Worm (Caenorhabditis elegans) whole organism, L3 larva: ENCODE measurements around the gene dcaf-1.

ENCODE experiments used
- aly-2 ChIP-seq: fragments of 150-350 bp; optimal IDR thresholded peaks from 2 replicates; lab custom pipeline; 2014; ENCODE audit warnings: missing biosample characterization, missing genetic modification characterization
- ceh-28 ChIP-seq: fragments of 150-350 bp; optimal IDR thresholded peaks from 2 replicates; lab custom pipeline; 2014; ENCODE audit warnings: missing biosample characterization, missing genetic modification reagents, missing genetic modification characterization
- daf-12 ChIP-seq: fragments of 150-350 bp; optimal IDR thresholded peaks from 2 replicates; lab custom pipeline; 2014; ENCODE audit warnings: missing biosample characterization, missing genetic modification reagents, missing genetic modification characterization
- egl-5 ChIP-seq: fragments of 150-350 bp; optimal IDR thresholded peaks from 2 replicates; lab custom pipeline; 2017; ENCODE audit warnings: missing biosample characterization, missing genetic modification reagents, missing genetic modification characterization, inconsistent platforms
- elt-2 ChIP-seq: sonication (generic microtip); optimal IDR thresholded peaks from 2 replicates; lab custom pipeline; 2016; ENCODE audit warnings: missing genetic modification reagents, mild to moderate bottlenecking, missing genetic modification characterization, missing compliant biosample characterization
- elt-3 ChIP-seq, 3 experiments: fragments of 150-350 bp in 1 of 3; sonication (generic microtip) in 2 of 3; optimal IDR thresholded peaks; 2 replicates in 2 of 3; 4 replicates in 1 of 3; lab custom pipeline; 2014 to 2017; ENCODE audit warnings: missing biosample characterization in 3 of 3, missing genetic modification characterization in 3 of 3
- eor-1 ChIP-seq, 2 experiments: fragments of 150-350 bp; optimal IDR thresholded peaks; 2 replicates each; lab custom pipeline; 2014 to 2018; ENCODE audit warnings: missing biosample characterization in 2 of 2, missing genetic modification characterization in 2 of 2
- fkh-2 ChIP-seq: fragments of 150-350 bp; optimal IDR thresholded peaks from 2 replicates; lab custom pipeline; 2014; ENCODE audit warnings: missing biosample characterization, missing genetic modification reagents, missing genetic modification characterization
- hmg-11 ChIP-seq: sonication (generic microtip); optimal IDR thresholded peaks from 2 replicates; lab custom pipeline; 2016; ENCODE audit warnings: missing genetic modification characterization, missing compliant biosample characterization
- lin-39 ChIP-seq: fragments of 150-350 bp; optimal IDR thresholded peaks from 2 replicates; lab custom pipeline; 2018; ENCODE audit warnings: missing biosample characterization, missing genetic modification reagents, missing genetic modification characterization
- lsy-12 ChIP-seq: sonication (generic microtip); optimal IDR thresholded peaks from 2 replicates; lab custom pipeline; 2016; ENCODE audit warnings: mild to moderate bottlenecking, missing genetic modification characterization, missing compliant biosample characterization
- mdl-1 ChIP-seq: fragments of 150-350 bp; optimal IDR thresholded peaks from 2 replicates; lab custom pipeline; 2014; ENCODE audit warnings: missing biosample characterization, missing genetic modification characterization
- nfya-1 ChIP-seq: sonication (generic microtip); optimal IDR thresholded peaks from 2 replicates; lab custom pipeline; 2017; ENCODE audit warnings: missing genetic modification characterization, mild to moderate bottlenecking, missing compliant biosample characterization, antibody characterized with exemption, moderate library complexity; ENCODE audit not compliant: insufficient read depth
- nhr-23 ChIP-seq: fragments of 150-350 bp; optimal IDR thresholded peaks from 2 replicates; lab custom pipeline; 2014; ENCODE audit warnings: missing biosample characterization, missing genetic modification reagents, missing genetic modification characterization
- nhr-237 ChIP-seq: fragments of 150-350 bp; optimal IDR thresholded peaks from 2 replicates; lab custom pipeline; 2014; ENCODE audit warnings: missing biosample characterization, missing genetic modification characterization
- nhr-25 ChIP-seq: sonication (generic microtip); optimal IDR thresholded peaks from 2 replicates; lab custom pipeline; 2017; ENCODE audit warnings: missing biosample characterization, missing genetic modification characterization
- nhr-28 ChIP-seq: fragments of 150-350 bp; optimal IDR thresholded peaks from 2 replicates; lab custom pipeline; 2014; ENCODE audit warnings: missing biosample characterization, missing genetic modification characterization
- nhr-43 ChIP-seq: sonication (generic microtip); optimal IDR thresholded peaks from 2 replicates; lab custom pipeline; 2016; ENCODE audit warnings: mild to moderate bottlenecking, missing genetic modification characterization, missing compliant biosample characterization; ENCODE audit not compliant: poor library complexity, severe bottlenecking
- nhr-67 ChIP-seq: fragments of 150-350 bp; optimal IDR thresholded peaks from 2 replicates; lab custom pipeline; 2014; ENCODE audit warnings: missing biosample characterization, missing genetic modification characterization
- nhr-76 ChIP-seq: fragments of 150-350 bp; sonication (generic microtip); optimal IDR thresholded peaks from 5 replicates; lab custom pipeline; 2014; ENCODE audit warnings: missing biosample characterization, missing genetic modification characterization
- pha-4 ChIP-seq: fragments of 150-350 bp; optimal IDR thresholded peaks from 2 replicates; lab custom pipeline; 2014; ENCODE audit warnings: missing biosample characterization, missing genetic modification reagents, missing genetic modification characterization
- pqm-1 ChIP-seq: fragments of 150-350 bp; optimal IDR thresholded peaks from 2 replicates; lab custom pipeline; 2017; ENCODE audit warnings: missing biosample characterization, missing genetic modification characterization, inconsistent platforms
- sea-2 ChIP-seq: fragments of 150-350 bp; sonication (generic microtip); optimal IDR thresholded peaks from 4 replicates; lab custom pipeline; 2014; ENCODE audit warnings: missing biosample characterization, missing genetic modification reagents, missing genetic modification characterization
- skn-1 ChIP-seq: fragments of 150-350 bp; optimal IDR thresholded peaks from 2 replicates; lab custom pipeline; 2014; ENCODE audit warnings: missing biosample characterization, missing genetic modification characterization
- snpc-4 ChIP-seq: fragments of 150-350 bp; optimal IDR thresholded peaks from 2 replicates; lab custom pipeline; 2014; ENCODE audit warnings: missing biosample characterization, missing genetic modification characterization
- tbx-2 ChIP-seq: sonication (generic microtip); optimal IDR thresholded peaks from 2 replicates; lab custom pipeline; 2016; ENCODE audit warnings: mild to moderate bottlenecking, missing genetic modification characterization, missing compliant biosample characterization
- unc-62 ChIP-seq: fragments of 150-350 bp; sonication (generic microtip); optimal IDR thresholded peaks from 4 replicates; lab custom pipeline; 2014; ENCODE audit warnings: missing biosample characterization, missing genetic modification reagents, missing genetic modification characterization
- ztf-11 ChIP-seq: fragments of 150-350 bp; optimal IDR thresholded peaks from 2 replicates; lab custom pipeline; 2014; ENCODE audit warnings: missing biosample characterization, missing genetic modification characterization
- ztf-4 ChIP-seq: fragments of 150-350 bp; optimal IDR thresholded peaks from 2 replicates; lab custom pipeline; 2014; ENCODE audit warnings: missing biosample characterization, missing genetic modification characterization

Gene dcaf-1

ce11 chrIV:9651234-9651633, 55.3 kb downstream of the dcaf-1 start, which contains the start of gene chca-1:
TSS of gene chca-1 (plus strand) at chrIV:9651394.
- TF ChIP-seq pqm-1 (tag; lab: Kevin White, UChicago) (peak; percentile 89), elt-2 (tag; lab: Kevin White, UChicago) (peak; percentile 97), nhr-76 (tag; lab: Kevin White, UChicago) (no peak), skn-1 (tag; lab: Kevin White, UChicago) (peak; percentile 63), eor-1 (tag; optimal IDR thresholded peaks at IDR 0.05; lab: Kevin White, UChicago) (no peak), pha-4 (tag; lab: Kevin White, UChicago) (peak; percentile 9)

ce11 chrIV:9648682-9649081, 57.8 kb downstream of the dcaf-1 start, which contains the start of gene srm-3:
TSS of gene srm-3 (plus strand) at chrIV:9648982.
- TF ChIP-seq pqm-1 (tag; lab: Kevin White, UChicago) (no peak), tbx-2 (tag; lab: Kevin White, UChicago) (no peak), nhr-67 (tag; lab: Kevin White, UChicago) (no peak)

ce11 chrIV:9647789-9648361, 58.6 kb downstream of the dcaf-1 start, which contains the start of gene amph-1:
TSS of gene amph-1 (minus strand) at chrIV:9647873.
- TF ChIP-seq pqm-1 (tag; lab: Kevin White, UChicago) (peak; percentile 17), elt-2 (tag; lab: Kevin White, UChicago) (peak; percentile 45), fkh-2 (no peak), daf-12 (no peak), mdl-1 (tag; lab: Kevin White, UChicago) (no peak), nhr-23 (tag; lab: Kevin White, UChicago) (peak; percentile 81), tbx-2 (tag; lab: Kevin White, UChicago) (no peak), nfya-1 (peak; percentile 70), sea-2 (GFP tag; lab: Kevin White, UChicago) (no peak), elt-3 (tag; optimal IDR thresholded peaks at IDR 0.05; lab: Kevin White, UChicago) (peak in 1 of 3 experiments; percentile 2), ceh-28 (peak; percentile 52), eor-1 (tag; optimal IDR thresholded peaks at IDR 0.05; lab: Kevin White, UChicago) (no peak), egl-5 (no peak), lsy-12 (no peak), lin-39 (tag; lab: Kevin White, UChicago) (peak; percentile 17), nhr-43 (tag; lab: Kevin White, UChicago) (no peak), pha-4 (tag; lab: Kevin White, UChicago) (peak; percentile 8), nhr-25 (tag; lab: Kevin White, UChicago) (peak; percentile 21), hmg-11 (tag; lab: Kevin White, UChicago) (peak; percentile 66), ztf-4 (tag; lab: Kevin White, UChicago) (no peak), nhr-237 (tag; lab: Kevin White, UChicago) (no peak), ztf-11 (tag; lab: Kevin White, UChicago) (no peak), nhr-28 (no peak), unc-62 (no peak), aly-2 (tag; lab: Kevin White, UChicago) (no peak), snpc-4 (no peak)
